Worm (Caenorhabditis elegans): ENCODE measurements around the gene nhr-108.
"Not testable (repeated sequence)": the region's sequence is repeated elsewhere in the genome, so short reads cannot be mapped to it uniquely, and the experiment has no call there.

nhr-108 gene

DNA sequence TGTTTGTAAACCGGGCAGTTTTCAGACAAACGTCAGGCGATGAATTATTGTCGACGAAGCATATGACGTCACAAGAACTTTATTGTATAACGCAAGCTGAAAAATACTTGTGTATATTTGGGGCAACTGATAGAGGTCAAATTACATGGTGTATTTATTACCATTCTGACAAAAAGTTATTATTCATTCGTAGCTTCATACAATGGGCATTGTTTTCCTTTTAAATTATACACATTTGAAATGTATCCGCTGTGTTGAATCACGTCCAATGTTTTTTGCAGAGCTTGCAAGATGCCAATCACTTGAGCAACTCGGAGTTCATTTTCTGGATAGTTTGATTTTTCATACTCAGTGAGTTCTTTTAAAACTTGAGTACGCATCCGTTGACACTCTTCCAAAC, 1.3 kb downstream of the nhr-108 start, which contains the start of gene F35E8.13:
Gene F35E8.13, plus strand, starts transcription at position 301 of the 400 bp plus-strand sequence.
- no peak for TF ChIP-seq unc-62 (GFP tag; optimal IDR thresholded peaks at IDR 0.05)

DNA sequence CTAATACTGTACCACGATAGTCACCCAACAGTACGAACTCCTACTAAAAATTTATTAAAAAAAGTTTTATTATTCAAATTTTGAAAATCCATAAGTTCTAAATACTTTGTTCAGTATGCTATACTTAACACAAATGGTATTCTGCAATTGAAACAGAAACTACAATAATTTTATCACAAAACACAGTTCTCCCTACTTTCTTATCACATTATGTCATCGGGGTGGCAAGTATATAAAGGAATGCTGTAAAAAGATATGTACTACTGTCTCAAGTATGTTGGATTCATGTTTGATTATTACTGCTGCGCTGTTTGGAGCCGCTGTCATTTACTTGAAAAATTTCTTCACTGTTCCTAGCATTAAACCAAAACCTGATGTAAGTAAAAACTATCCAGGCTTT, 3.2 kb downstream of the nhr-108 start, which contains the start of gene cdr-1:
Gene cdr-1, plus strand, starts transcription at position 208 of the 400 bp plus-strand sequence.
- TF ChIP-seq unc-62 (GFP tag; optimal IDR thresholded peaks at IDR 0.05) = no peak

DNA sequence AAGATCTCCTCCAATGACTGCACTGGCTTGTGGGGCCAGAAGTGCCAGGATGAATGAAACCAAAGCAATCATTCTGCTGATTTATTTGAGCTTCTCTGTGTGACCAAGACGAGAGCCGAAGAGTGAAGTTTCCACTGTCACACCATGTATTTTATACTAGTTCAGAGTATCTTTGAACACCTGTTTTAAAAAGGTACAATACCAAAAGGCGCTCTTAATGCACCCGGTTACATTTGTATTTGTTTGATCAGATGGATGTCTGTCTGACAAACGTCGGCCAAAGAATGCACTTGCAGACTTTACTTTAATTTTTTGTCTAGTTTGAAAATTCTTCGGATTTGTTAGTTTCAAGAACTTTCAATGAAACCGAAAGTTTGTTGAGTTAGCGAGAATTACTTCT, 4.0 kb downstream of the nhr-108 start, which contains the start of gene F35E8.10:
Gene F35E8.10, minus strand, starts transcription at position 101 of the 400 bp plus-strand sequence.
- no peak for TF ChIP-seq unc-62 (GFP tag; optimal IDR thresholded peaks at IDR 0.05)

DNA sequence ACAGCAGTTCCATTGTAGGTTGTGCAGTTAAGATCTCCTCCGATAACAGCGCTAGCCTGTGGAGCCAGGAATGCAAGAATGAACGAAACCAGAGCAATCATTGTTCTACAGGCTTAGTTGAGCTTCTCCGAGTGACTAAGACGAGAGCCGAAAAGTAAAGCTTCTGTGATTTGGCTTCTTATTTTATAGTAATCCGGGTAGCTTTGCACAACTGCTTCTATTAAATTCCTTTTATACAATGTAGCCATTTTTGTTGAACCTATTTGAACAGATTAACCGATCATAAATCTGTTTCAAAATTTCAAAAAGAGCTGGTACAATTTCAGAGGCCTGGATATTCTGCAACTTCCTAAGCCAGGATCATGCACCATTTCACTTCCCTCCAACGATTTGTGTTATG, 6.8 kb downstream of the nhr-108 start, which contains the start of gene F35E8.9:
Gene F35E8.9, minus strand, starts transcription at position 101 of the 400 bp plus-strand sequence.
- no peak for TF ChIP-seq unc-62 (GFP tag; optimal IDR thresholded peaks at IDR 0.05)

DNA sequence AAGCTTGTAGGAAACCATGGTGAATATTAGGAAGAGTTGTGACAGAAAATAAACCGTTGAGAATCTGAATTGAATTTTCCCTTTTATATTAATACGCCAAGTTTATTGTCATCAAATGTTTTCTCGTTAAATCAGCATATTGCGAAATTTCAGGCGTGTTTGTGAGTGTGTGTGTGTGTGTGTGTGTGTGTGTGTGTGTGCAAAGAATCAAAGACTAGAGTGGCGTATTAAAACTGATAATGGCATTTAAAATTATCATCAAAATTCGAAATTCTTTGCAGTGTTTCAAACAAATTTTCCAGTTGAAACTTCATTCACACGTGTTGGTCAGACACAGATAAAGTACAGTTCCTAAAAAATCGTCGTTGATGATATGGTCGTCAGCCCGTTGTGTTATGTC, 8.4 kb downstream of the nhr-108 start, which contains the start of gene gst-38:
Gene gst-38, minus strand, starts transcription at position 152 of the 400 bp plus-strand sequence.
- no peak for TF ChIP-seq unc-62 (GFP tag; optimal IDR thresholded peaks at IDR 0.05)

DNA sequence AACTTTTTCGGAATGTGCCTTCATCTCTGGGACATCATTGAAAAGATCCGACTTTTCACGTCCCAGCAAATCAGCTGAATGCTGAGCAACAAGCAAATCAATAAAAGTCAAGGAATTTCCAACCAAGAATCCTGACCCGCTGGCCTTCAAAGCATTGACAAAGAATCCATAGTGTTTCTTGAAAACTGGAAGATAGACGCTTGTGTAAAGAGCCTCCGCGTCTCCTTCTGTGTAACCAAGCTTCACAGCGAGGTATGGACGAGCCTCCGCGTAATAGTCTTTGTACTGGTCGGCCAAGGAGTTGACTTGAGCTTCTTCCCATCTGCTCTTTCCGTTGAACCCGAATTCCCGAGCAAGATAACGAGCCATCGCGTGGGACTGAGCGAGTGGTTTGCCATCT, 9.0 kb downstream of the nhr-108 start:
- TF ChIP-seq unc-62 (GFP tag; optimal IDR thresholded peaks at IDR 0.05) = no peak

DNA sequence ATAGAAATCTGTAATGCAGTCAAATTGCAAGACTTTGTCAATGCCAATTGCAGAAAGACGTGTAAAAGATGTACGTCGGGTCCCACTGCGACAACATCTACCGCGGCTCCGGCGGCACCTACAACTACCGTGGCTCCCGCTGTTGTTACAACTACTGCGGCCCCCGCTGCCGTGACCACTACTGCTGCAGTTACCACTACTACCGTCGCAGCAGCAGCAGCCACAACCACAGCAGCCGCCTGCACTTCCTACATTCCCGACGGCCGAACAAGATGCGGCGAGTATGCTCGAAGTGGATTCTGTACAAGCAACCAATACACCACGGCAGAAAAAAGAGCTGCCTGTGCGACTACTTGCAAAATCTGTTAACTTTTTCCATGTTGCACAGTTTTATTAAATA, 9.5 kb downstream of the nhr-108 start:
- TF ChIP-seq unc-62 (GFP tag; optimal IDR thresholded peaks at IDR 0.05) = no peak

DNA sequence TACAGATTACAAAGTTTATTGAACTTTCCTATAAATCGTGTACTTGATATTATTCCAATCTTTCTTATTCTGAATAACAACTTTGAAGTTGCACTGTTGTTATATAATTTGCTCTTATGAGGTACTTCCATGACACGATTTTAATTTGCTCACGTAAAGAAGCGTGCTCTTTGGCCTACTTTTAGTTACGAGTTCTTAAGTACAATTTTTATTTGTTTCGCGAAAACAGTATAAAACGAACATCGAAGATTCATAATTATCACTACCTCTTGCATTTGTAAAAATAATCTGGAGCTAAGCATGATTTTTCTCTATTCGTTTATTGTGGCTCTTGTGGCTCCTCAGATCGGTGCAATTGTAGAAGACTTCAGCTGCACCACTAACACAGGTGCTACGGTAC, 10.6 kb downstream of the nhr-108 start, which contains the start of gene F35E8.7:
Gene F35E8.7, plus strand, starts transcription at position 301 of the 400 bp plus-strand sequence.
- no peak for TF ChIP-seq unc-62 (GFP tag; optimal IDR thresholded peaks at IDR 0.05)

DNA sequence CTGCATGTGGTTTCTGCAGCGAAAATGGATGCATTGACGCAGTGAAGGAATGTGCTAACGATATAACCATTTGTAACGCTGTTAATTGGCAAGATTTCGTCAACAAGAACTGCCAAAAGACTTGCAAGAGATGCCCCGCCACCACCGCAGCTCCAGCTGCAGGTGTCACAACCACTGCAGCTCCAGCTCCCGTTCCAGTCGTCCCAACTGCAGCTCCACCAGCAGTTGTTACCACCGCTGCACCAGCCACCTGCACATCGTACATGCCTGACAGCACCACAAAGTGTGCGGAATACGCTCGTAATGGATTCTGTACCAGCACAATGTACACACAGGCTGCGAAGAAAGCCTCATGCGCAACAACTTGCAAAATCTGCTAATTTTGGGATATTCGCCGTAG, 11.6 kb downstream of the nhr-108 start:
- TF ChIP-seq unc-62 (GFP tag; optimal IDR thresholded peaks at IDR 0.05) = no peak

DNA sequence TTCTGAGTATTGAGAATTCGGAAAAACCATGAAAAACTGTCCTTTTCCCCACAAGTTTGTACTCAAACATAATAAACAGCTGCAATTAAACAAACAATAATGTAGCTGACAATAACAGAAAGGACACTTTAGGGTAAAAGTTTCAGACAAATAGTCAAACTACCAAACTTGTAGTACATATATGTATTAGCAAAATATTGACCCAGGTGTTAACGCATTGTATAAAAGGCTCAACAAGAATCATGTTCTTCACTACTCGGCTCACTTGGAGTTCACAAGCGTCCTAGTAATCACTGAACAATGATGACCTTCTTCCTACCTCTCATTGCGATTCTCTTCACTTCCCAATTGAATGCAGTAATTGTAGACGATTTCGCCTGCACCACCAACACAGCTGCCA, 12.4 kb downstream of the nhr-108 start, which contains the start of gene F35E8.6:
Gene F35E8.6, plus strand, starts transcription at position 301 of the 400 bp plus-strand sequence.
- no peak for TF ChIP-seq unc-62 (GFP tag; optimal IDR thresholded peaks at IDR 0.05)

DNA sequence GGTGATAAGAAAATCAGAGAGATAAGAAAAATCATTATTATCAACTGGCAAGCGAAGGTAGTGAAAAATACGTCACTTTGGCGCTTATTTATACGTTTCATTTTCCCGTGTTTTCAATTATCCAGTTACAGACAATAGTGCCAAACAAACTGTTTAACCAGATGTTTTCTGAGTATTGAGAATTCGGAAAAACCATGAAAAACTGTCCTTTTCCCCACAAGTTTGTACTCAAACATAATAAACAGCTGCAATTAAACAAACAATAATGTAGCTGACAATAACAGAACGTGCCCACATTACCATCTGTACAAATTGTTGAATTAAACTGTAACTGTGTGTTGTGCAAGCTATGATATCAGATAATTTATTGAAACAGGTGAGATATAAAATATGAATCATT, 18.7 kb downstream of the nhr-108 start, which contains the start of the genes F35E8.1 and F35E8.2:
Gene F35E8.1, minus strand, starts transcription at position 101 of the 400 bp plus-strand sequence.
Gene F35E8.2, plus strand, starts transcription at position 132 of the 400 bp plus-strand sequence.
- not testable (repeated sequence) for TF ChIP-seq unc-62 (GFP tag; optimal IDR thresholded peaks at IDR 0.05)

DNA sequence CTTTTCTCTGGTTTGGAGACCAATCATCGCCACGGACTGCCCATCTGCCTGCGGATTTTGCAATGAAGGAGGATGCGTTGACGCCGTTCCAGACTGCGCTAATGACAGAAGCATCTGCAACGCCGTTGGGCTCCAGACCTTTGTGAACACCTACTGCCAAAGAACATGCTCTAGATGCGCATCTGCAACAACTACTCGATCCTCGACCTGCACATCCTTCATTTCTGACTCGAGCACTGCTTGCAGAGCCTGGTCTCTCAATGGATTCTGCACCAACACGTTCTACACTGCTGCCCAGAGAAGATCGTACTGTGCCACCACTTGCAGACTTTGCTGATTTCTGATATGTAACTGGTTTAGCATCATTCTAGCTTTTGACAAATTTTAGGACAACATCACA, 23.7 kb downstream of the nhr-108 start:
- TF ChIP-seq unc-62 (GFP tag; optimal IDR thresholded peaks at IDR 0.05) = no peak

DNA sequence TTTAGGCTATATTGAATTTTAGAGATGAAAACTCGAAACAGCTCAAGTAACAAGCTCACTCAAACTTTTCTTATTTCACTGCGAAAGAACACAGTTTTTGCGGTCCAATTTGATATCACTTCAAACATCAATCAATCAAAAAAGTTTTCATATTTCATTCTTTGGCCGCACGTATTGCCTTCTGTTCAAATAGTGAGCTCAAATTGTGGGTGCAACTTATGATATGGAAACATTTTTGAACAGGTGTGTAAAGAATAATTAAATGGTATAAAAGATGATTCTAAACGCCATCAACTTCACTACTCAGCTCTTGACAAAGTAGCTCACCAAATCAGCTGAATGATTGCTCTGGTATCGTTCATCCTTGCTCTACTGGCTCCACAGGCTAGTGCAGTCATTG, 24.6 kb downstream of the nhr-108 start, which contains the start of gene T06C12.14:
Gene T06C12.14, plus strand, starts transcription at position 301 of the 400 bp plus-strand sequence.
- TF ChIP-seq unc-62 (GFP tag; optimal IDR thresholded peaks at IDR 0.05) = no peak

DNA sequence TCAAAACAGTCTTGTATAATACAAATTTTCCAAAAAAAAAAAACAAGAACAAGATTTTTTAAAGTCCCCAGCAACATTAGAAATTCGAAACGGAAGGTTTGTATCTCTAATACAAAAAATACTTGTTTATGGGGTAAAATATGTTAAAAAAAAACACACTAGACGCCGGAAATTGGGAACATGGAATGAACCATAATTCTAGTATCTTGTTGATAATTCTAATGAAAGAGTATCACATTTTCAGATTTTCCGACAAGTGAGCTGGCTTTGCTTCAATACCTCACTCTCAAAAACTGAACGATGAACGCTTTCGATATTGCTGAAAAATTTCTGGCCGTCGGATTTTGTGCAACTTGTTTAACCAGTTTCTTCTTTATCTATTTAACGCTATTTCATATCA, 26.6 kb downstream of the nhr-108 start, which contains the start of gene str-60:
Gene str-60, plus strand, starts transcription at position 301 of the 400 bp plus-strand sequence.
- no peak for TF ChIP-seq unc-62 (GFP tag; optimal IDR thresholded peaks at IDR 0.05)

DNA sequence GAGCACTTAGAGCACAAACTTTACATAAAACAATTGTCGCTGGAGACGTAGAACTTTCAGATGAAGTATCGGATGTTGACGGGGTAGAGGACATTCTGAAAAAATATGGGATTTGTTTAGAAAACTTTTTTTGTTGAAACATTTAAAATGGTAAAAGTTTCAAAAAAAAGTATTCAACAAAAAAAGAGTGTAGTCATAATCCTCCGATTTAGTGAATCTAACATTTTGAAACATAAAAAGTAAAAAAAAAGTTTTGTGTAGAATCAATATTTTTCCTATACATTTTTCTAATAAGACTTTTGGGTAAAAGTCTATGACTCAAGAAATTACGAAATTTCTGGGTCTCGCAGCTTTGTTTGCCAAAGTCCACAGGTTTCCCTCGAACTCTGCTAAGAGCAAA, 27.6 kb downstream of the nhr-108 start, which contains the start of gene nhr-213:
Gene nhr-213, minus strand, starts transcription at position 101 of the 400 bp plus-strand sequence.
- no peak for TF ChIP-seq unc-62 (GFP tag; optimal IDR thresholded peaks at IDR 0.05)

DNA sequence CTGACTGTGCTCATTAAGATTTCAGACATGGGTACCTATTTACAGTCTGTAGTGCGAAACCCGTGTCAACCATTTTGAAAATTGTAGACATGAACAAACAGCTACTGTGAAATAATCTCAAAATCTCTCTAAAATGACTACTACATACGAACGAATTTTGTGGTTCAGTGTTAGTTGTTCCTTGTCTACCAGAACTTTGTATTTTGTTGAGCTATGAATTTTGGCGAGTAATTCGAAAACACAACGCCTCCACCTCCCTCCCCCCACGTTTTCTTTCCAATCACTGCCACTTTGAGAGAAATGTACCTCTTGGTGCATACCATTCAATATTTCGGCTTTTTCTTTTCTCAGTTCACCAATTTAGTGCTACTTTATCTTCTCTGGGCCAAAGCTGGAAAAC, 31.6 kb downstream of the nhr-108 start, which contains the start of gene T06C12.11:
Gene T06C12.11, plus strand, starts transcription at position 301 of the 400 bp plus-strand sequence.
- TF ChIP-seq unc-62 (GFP tag; optimal IDR thresholded peaks at IDR 0.05) = no peak

DNA sequence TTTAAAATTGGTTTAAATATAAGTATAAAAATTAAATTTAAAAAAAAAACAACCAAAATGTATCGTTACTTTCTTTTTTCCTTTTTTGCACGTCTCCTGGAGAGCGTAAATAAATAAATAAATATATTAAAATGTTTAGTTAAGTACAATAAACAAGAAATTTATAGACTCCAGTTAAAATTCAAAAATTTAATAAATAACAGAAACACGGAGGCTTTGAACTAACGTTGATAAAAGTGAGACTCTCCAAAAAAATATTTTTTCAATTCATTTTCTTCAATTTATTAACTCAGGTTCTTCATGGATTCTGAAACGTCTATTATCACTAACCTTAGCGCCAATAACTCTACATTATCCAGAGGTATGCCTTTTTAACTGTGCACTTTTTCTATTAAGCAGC, 32.5 kb downstream of the nhr-108 start, which contains the start of gene T06C12.12:
Gene T06C12.12, plus strand, starts transcription at position 301 of the 400 bp plus-strand sequence.
- no peak for TF ChIP-seq unc-62 (GFP tag; optimal IDR thresholded peaks at IDR 0.05)

Measured in whole organism, dauer.